Worm (Caenorhabditis elegans): ENCODE data around the gene Y81B9A.1.

- TF ChIP-seq ztf-11 (tag; optimal IDR thresholded peaks at IDR 0.05) (no peak), unc-62 (GFP tag; optimal IDR thresholded peaks at IDR 0.05) (no peak), pqm-1 (tag; optimal IDR thresholded peaks at IDR 0.05) (no peak), nhr-28 (tag; optimal IDR thresholded peaks at IDR 0.05) (no peak), grh-1 (GFP tag; IDR thresholded peaks at IDR 0.05) (no peak)
These were observed 39.3 kb downstream of the Y81B9A.1 start for ce11 chrX:9231556-9231955.

Measured in whole organism, L1 larva.